Fruit fly (Drosophila melanogaster) whole organism, embryonic: ENCODE data around the gene par-6.

Experiments
- Ada2b ChIP-seq: fragments of 200-800 bp; sonication (Bioruptor generic); IDR thresholded peaks from 2 replicates; pipeline ENCODE4 v1.3.6; 2022; ENCODE audit warnings: missing biosample characterization, missing genetic modification characterization
- Atf3 ChIP-seq: fragments of 200-800 bp; sonication (Bioruptor generic); optimal IDR thresholded peaks from 3 replicates; lab custom pipeline; 2016; ENCODE audit warnings: missing biosample characterization, missing genetic modification characterization
- BtbVII ChIP-seq: fragments of 200-800 bp; sonication (Bioruptor generic); optimal IDR thresholded peaks from 3 replicates; lab custom pipeline; 2017; ENCODE audit warnings: missing biosample characterization, mild to moderate bottlenecking, missing genetic modification characterization
- Bteb2 ChIP-seq: fragments of 200-800 bp; sonication (Bioruptor generic); optimal IDR thresholded peaks from 2 replicates; lab custom pipeline; 2016; ENCODE audit warnings: missing biosample characterization, missing genetic modification characterization
- CG10366 ChIP-seq: fragments of 200-800 bp; sonication (Bioruptor generic); IDR thresholded peaks from 2 replicates; pipeline ENCODE4 v1.3.6; 2022; ENCODE audit warnings: missing biosample characterization, missing genetic modification characterization
- CG10959 ChIP-seq: fragments of 200-800 bp; sonication (Bioruptor generic); IDR thresholded peaks from 2 replicates; pipeline ENCODE4 v1.3.6; 2022; ENCODE audit warnings: missing biosample characterization, missing genetic modification characterization
- CG10979 ChIP-seq: fragments of 200-800 bp; sonication (Bioruptor generic); optimal IDR thresholded peaks from 2 replicates; lab custom pipeline; 2018; ENCODE audit warnings: missing biosample characterization, mild to moderate bottlenecking, missing genetic modification characterization, moderate library complexity
- CG11247 ChIP-seq: fragments of 200-800 bp; sonication (Bioruptor generic); IDR thresholded peaks from 2 replicates; pipeline ENCODE4 v1.3.6; 2022; ENCODE audit warnings: missing biosample characterization, missing genetic modification characterization
- CG11560 ChIP-seq: fragments of 200-800 bp; sonication (Bioruptor generic); IDR thresholded peaks from 3 replicates; pipeline ENCODE4 v1.3.6; 2022; ENCODE audit warnings: missing biosample characterization, missing genetic modification characterization
- CG13287 ChIP-seq: fragments of 200-800 bp; sonication (Bioruptor generic); IDR thresholded peaks from 2 replicates; pipeline ENCODE4 v1.3.6; 2022; ENCODE audit warnings: missing biosample characterization, missing genetic modification characterization; ENCODE audit not compliant: partially characterized antibody
- CG17359 ChIP-seq: fragments of 200-800 bp; sonication (Bioruptor generic); optimal IDR thresholded peaks from 3 replicates; lab custom pipeline; 2018; ENCODE audit warnings: missing biosample characterization, mild to moderate bottlenecking, missing genetic modification characterization, moderate library complexity
- CG18476 ChIP-seq: fragments of 200-800 bp; sonication (Bioruptor generic); optimal IDR thresholded peaks from 2 replicates; lab custom pipeline; 2016; ENCODE audit warnings: missing biosample characterization, mild to moderate bottlenecking, missing genetic modification characterization
- CG2712 ChIP-seq: fragments of 200-800 bp; optimal IDR thresholded peaks from 3 replicates; lab custom pipeline; 2019; ENCODE audit warnings: missing biosample characterization, mild to moderate bottlenecking, missing genetic modification characterization, moderate library complexity
- CG30020 ChIP-seq: fragments of 200-800 bp; optimal IDR thresholded peaks from 2 replicates; lab custom pipeline; 2019; ENCODE audit warnings: missing biosample characterization, mild to moderate bottlenecking, missing genetic modification characterization, moderate library complexity
- CG31224 ChIP-seq: fragments of 200-800 bp; sonication (Bioruptor generic); IDR thresholded peaks from 2 replicates; pipeline ENCODE4 v1.3.6; 2022; ENCODE audit warnings: missing biosample characterization, missing genetic modification characterization
- CG34422 ChIP-seq: fragments of 200-800 bp; sonication (Bioruptor generic); IDR thresholded peaks from 3 replicates; pipeline ENCODE4 v1.3.6; 2022; ENCODE audit warnings: missing biosample characterization, missing genetic modification characterization
- CG4617 ChIP-seq: fragments of 200-800 bp; sonication (Bioruptor generic); optimal IDR thresholded peaks from 3 replicates; lab custom pipeline; 2016; ENCODE audit warnings: missing biosample characterization, missing genetic modification characterization, borderline replicate concordance
- CG5180 ChIP-seq: fragments of 200-800 bp; sonication (Bioruptor generic); optimal IDR thresholded peaks from 3 replicates; lab custom pipeline; 2017; ENCODE audit warnings: missing biosample characterization, missing genetic modification characterization, mild to moderate bottlenecking, moderate library complexity, missing genetic modification reagents
- CG7839 ChIP-seq: fragments of 200-800 bp; sonication (Bioruptor generic); optimal IDR thresholded peaks from 3 replicates; lab custom pipeline; 2018; ENCODE audit warnings: missing biosample characterization, mild to moderate bottlenecking, missing genetic modification characterization, moderate library complexity
- CoRest ChIP-seq: fragments of 200-800 bp; sonication (Bioruptor generic); optimal IDR thresholded peaks from 3 replicates; lab custom pipeline; 2018; ENCODE audit warnings: missing biosample characterization, mild to moderate bottlenecking, missing genetic modification characterization, moderate library complexity
- Dp ChIP-seq: fragments of 200-800 bp; sonication (Bioruptor generic); optimal IDR thresholded peaks from 2 replicates; lab custom pipeline; 2018; ENCODE audit warnings: missing biosample characterization, mild to moderate bottlenecking, missing genetic modification characterization, moderate library complexity
- ERR ChIP-seq: fragments of 200-800 bp; sonication (Bioruptor generic); optimal IDR thresholded peaks from 2 replicates; lab custom pipeline; 2016; ENCODE audit warnings: missing biosample characterization, missing genetic modification characterization
- Eip74EF ChIP-seq, 2 experiments: fragments of 200-800 bp in 1 of 2; fragments of >200 bp in 1 of 2; sonication (Bioruptor generic) in 1 of 2; optimal IDR thresholded peaks; 2 replicates each; lab custom pipeline; 2017 to 2019; ENCODE audit warnings: missing biosample characterization in 2 of 2, missing genetic modification characterization in 2 of 2, mild to moderate bottlenecking in 1 of 2, moderate library complexity in 1 of 2
- Hr78 ChIP-seq, 2 experiments: fragments of 200-800 bp in 1 of 2; fragments of >200 bp in 1 of 2; sonication (Bioruptor generic) in 1 of 2; optimal IDR thresholded peaks; 2 replicates each; lab custom pipeline; 2017 to 2019; ENCODE audit warnings: missing biosample characterization in 2 of 2, missing genetic modification characterization in 2 of 2, mild to moderate bottlenecking in 1 of 2, moderate library complexity in 1 of 2
- Hsf ChIP-seq: fragments of 200-800 bp; sonication (Bioruptor generic); optimal IDR thresholded peaks from 3 replicates; lab custom pipeline; 2016; ENCODE audit warnings: missing biosample characterization, missing genetic modification characterization
- Jarid2 ChIP-seq: fragments of 200-800 bp; sonication (Bioruptor generic); optimal IDR thresholded peaks from 3 replicates; lab custom pipeline; 2017; ENCODE audit warnings: mild to moderate bottlenecking, missing biosample characterization, missing genetic modification reagents, missing genetic modification characterization
- Nf-YC ChIP-seq: fragments of 200-800 bp; optimal IDR thresholded peaks from 3 replicates; lab custom pipeline; 2019; ENCODE audit warnings: missing biosample characterization, mild to moderate bottlenecking, missing genetic modification characterization, moderate library complexity
- NfI ChIP-seq: fragments of 200-800 bp; sonication (Bioruptor generic); optimal IDR thresholded peaks from 3 replicates; lab custom pipeline; 2018; ENCODE audit warnings: missing biosample characterization, mild to moderate bottlenecking, missing genetic modification characterization, moderate library complexity
- Six4 ChIP-seq: fragments of 200-800 bp; sonication (Bioruptor generic); optimal IDR thresholded peaks from 2 replicates; lab custom pipeline; 2016; ENCODE audit warnings: missing biosample characterization, missing genetic modification characterization
- Stat92E ChIP-seq, 3 experiments: fragments of >200 bp in 2 of 3; fragments of 200-800 bp in 1 of 3; sonication (Bioruptor generic) in 1 of 3; optimal IDR thresholded peaks; 2 replicates each; lab custom pipeline; 2017 to 2019; ENCODE audit warnings: missing biosample characterization in 3 of 3, missing genetic modification characterization in 3 of 3, mild to moderate bottlenecking in 1 of 3, moderate library complexity in 1 of 3
- Trl ChIP-seq, 3 experiments: fragments of >200 bp in 2 of 3; fragments of 200-800 bp in 1 of 3; sonication (Bioruptor generic) in 1 of 3; optimal IDR thresholded peaks; 2 replicates in 1 of 3; 3 replicates in 2 of 3; lab custom pipeline; 2016 to 2017; ENCODE audit warnings: missing biosample characterization in 1 of 3, missing genetic modification characterization in 1 of 3
- Xbp1 ChIP-seq: fragments of 200-800 bp; sonication (Bioruptor generic); optimal IDR thresholded peaks from 3 replicates; lab custom pipeline; 2016; ENCODE audit warnings: missing biosample characterization, mild to moderate bottlenecking, missing genetic modification characterization
- aop ChIP-seq: fragments of 200-800 bp; sonication (Bioruptor generic); IDR thresholded peaks from 2 replicates; pipeline ENCODE4 v1.3.6; 2022; ENCODE audit warnings: missing biosample characterization, missing genetic modification characterization
- chinmo ChIP-seq: fragments of 200-800 bp; sonication (Bioruptor generic); IDR thresholded peaks from 4 replicates; pipeline ENCODE4 v1.3.6; 2022; ENCODE audit warnings: missing biosample characterization, missing genetic modification characterization; ENCODE audit not compliant: partially characterized antibody
- chn ChIP-seq: fragments of 200-800 bp; sonication (Bioruptor generic); optimal IDR thresholded peaks from 2 replicates; lab custom pipeline; 2016; ENCODE audit warnings: missing biosample characterization, missing genetic modification characterization
- cwo ChIP-seq: fragments of 200-800 bp; sonication (Bioruptor generic); optimal IDR thresholded peaks from 3 replicates; lab custom pipeline; 2017; ENCODE audit warnings: missing biosample characterization, missing genetic modification characterization, mild to moderate bottlenecking, moderate library complexity, missing genetic modification reagents
- eve ChIP-seq, 2 experiments: fragments of >200 bp; optimal IDR thresholded peaks; 2 replicates each; lab custom pipeline; 2017; ENCODE audit warnings: missing biosample characterization in 2 of 2, missing genetic modification characterization in 2 of 2
- grn ChIP-seq: fragments of 200-800 bp; sonication (Bioruptor generic); optimal IDR thresholded peaks from 3 replicates; lab custom pipeline; 2017; ENCODE audit warnings: missing biosample characterization, missing genetic modification characterization
- gro ChIP-seq: fragments of 200-800 bp; sonication (Bioruptor generic); optimal IDR thresholded peaks from 2 replicates; lab custom pipeline; 2016; ENCODE audit warnings: missing biosample characterization, missing genetic modification characterization
- hkb ChIP-seq, 2 experiments: fragments of 200-800 bp in 1 of 2; fragments of >200 bp in 1 of 2; sonication (Bioruptor generic) in 1 of 2; IDR thresholded peaks in 1 of 2; optimal IDR thresholded peaks in 1 of 2; 2 replicates each; pipeline versions ENCODE4 v1.3.6 to Lab custom; 2017 to 2022; ENCODE audit warnings: missing biosample characterization in 1 of 2, missing genetic modification characterization in 1 of 2
- ken ChIP-seq: fragments of 200-800 bp; sonication (Bioruptor generic); IDR thresholded peaks from 3 replicates; pipeline ENCODE4 v1.3.6; 2022; ENCODE audit warnings: missing biosample characterization, missing genetic modification characterization
- otp ChIP-seq: fragments of 200-800 bp; sonication (Bioruptor generic); IDR thresholded peaks from 3 replicates; pipeline ENCODE4, ENCODE4 v1.3.6; 2022; ENCODE audit warnings: missing biosample characterization, missing genetic modification characterization
- rib ChIP-seq: fragments of 200-800 bp; sonication (Bioruptor generic); IDR thresholded peaks from 2 replicates; pipeline ENCODE4 v1.3.6; 2022; ENCODE audit warnings: missing biosample characterization, missing genetic modification characterization
- ro ChIP-seq: fragments of 200-800 bp; sonication (Bioruptor generic); IDR thresholded peaks from 2 replicates; pipeline ENCODE4 v1.3.6; 2022; ENCODE audit warnings: missing biosample characterization, missing genetic modification characterization
- sd ChIP-seq: fragments of 200-800 bp; sonication (Bioruptor generic); optimal IDR thresholded peaks from 3 replicates; lab custom pipeline; 2018; ENCODE audit warnings: missing biosample characterization, mild to moderate bottlenecking, missing genetic modification characterization, moderate library complexity
- tup ChIP-seq: fragments of 200-800 bp; sonication (Bioruptor generic); optimal IDR thresholded peaks from 2 replicates; lab custom pipeline; 2016; ENCODE audit warnings: missing biosample characterization, mild to moderate bottlenecking, missing genetic modification characterization, moderate library complexity
- wdn ChIP-seq: fragments of 200-800 bp; sonication (Bioruptor generic); IDR thresholded peaks from 2 replicates; pipeline ENCODE4 v1.3.6; 2022; ENCODE audit warnings: missing biosample characterization, missing genetic modification characterization
- wor ChIP-seq: fragments of 200-800 bp; sonication (Bioruptor generic); IDR thresholded peaks from 2 replicates; pipeline ENCODE4 v1.3.6; 2022; ENCODE audit warnings: missing biosample characterization, missing genetic modification characterization
- zf30C ChIP-seq: fragments of 200-800 bp; sonication (Bioruptor generic); optimal IDR thresholded peaks from 3 replicates; lab custom pipeline; 2018; ENCODE audit warnings: missing biosample characterization, mild to moderate bottlenecking, missing genetic modification characterization

The par-6 gene

DNA sequence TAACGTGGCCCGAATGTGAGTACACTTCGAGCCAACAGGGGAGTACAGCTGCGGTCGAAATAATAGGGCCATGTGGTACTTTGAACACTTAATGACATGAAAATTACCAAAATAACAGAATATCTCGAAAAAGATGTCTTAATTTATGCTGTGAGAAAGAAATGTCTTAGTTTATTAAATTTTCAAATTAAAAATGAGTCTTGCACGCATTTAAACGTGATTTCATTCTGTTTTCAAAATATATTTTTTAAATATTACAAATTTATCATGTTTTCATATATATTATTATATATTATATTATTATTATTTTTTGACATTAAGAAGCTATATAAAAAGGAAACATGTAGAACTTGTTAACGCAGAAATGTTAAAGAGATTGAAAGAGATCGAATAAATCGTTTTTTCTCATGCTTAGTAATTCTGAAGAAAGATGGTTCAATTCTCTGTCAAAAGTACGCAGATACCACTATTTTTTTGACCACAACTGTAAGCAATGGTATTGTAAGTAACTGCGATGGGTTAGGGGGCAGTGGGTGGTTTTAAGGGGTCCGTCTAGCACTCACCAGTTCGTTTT, 8.2 kb upstream of the par-6 start (continued):
- TF ChIP-seq Dp (GFP tag; lab: Kevin White, UChicago) (no peak), wdn (no peak), CG11560 (no peak), CG10979 (tag; lab: Kevin White, UChicago) (peak; percentile 36), CG7839 (tag; lab: Kevin White, UChicago) (peak; percentile 54), Stat92E (GFP tag; optimal IDR thresholded peaks at IDR 0.05; lab: Kevin White, UChicago) (no peak), ERR (GFP tag; lab: Kevin White, UChicago) (no peak), rib (no peak), CG5180 (GFP tag; lab: Kevin White, UChicago) (no peak), Jarid2 (no peak), Ada2b (GFP tag; lab: Robert Waterston, UW) (0 out of 2 replicates have a peak, but pooled peaks have one; percentile 26), grn (no peak), Xbp1 (GFP tag; lab: Kevin White, UChicago) (peak; percentile 21), Eip74EF (GFP tag; optimal IDR thresholded peaks at IDR 0.05; lab: Kevin White, UChicago) (peak in 1 of 2 experiments; percentile 24), BtbVII (GFP tag; lab: Kevin White, UChicago) (no peak), NfI (GFP tag; lab: Kevin White, UChicago) (no peak), Hsf (no peak), sd (tag; lab: Kevin White, UChicago) (no peak), Nf-YC (peak; percentile 24), Hr78 (GFP tag; optimal IDR thresholded peaks at IDR 0.05; lab: Kevin White, UChicago) (no peak), Atf3 (no peak), otp (GFP tag; lab: Robert Waterston, UW) (no peak), wor (GFP tag; lab: Robert Waterston, UW) (no peak), CG10366 (no peak), tup (GFP tag; lab: Kevin White, UChicago) (no peak), zf30C (GFP tag; lab: Kevin White, UChicago) (no peak), CG31224 (GFP tag; lab: Robert Waterston, UW) (no peak), CG10959 (GFP tag; lab: Robert Waterston, UW) (no peak), hkb (optimal IDR thresholded peaks at IDR 0.05; lab: Kevin White, UChicago) (no peak), hkb (GFP tag; IDR thresholded peaks at IDR 0.05; lab: Robert Waterston, UW) (no peak), CG34422 (no peak), ro (GFP tag; lab: Robert Waterston, UW) (no peak), aop (no peak), chinmo (GFP tag; lab: Robert Waterston, UW) (no peak), gro (no peak), CoRest (tag; lab: Kevin White, UChicago) (peak; percentile 36), eve (GFP tag; optimal IDR thresholded peaks at IDR 0.05; lab: Kevin White, UChicago) (no peak), ken (GFP tag; lab: Robert Waterston, UW) (no peak), CG13287 (GFP tag; lab: Robert Waterston, UW) (no peak), CG11247 (GFP tag; lab: Robert Waterston, UW) (no peak), CG30020 (tag; lab: Kevin White, UChicago) (no peak), cwo (GFP tag; lab: Kevin White, UChicago) (peak; percentile 23), CG17359 (tag; lab: Kevin White, UChicago) (peak; percentile 47), Trl (optimal IDR thresholded peaks at IDR 0.05; lab: Kevin White, UChicago) (no peak), Trl (GFP tag; optimal IDR thresholded peaks at IDR 0.05; lab: Kevin White, UChicago) (no peak), chn (no peak), CG2712 (peak; percentile 42), CG18476 (no peak), CG4617 (GFP tag; lab: Kevin White, UChicago) (no peak), Bteb2 (GFP tag; lab: Kevin White, UChicago) (no peak), Six4 (GFP tag; lab: Kevin White, UChicago) (peak; percentile 10)
